Worm (Caenorhabditis elegans): ENCODE results near the gene Y53G8AR.6.
A peak's percentile ranks its signal among the peaks of the same experiment; 100 is the strongest.

Y53G8AR.6 gene

ce11 chrIII:3310876-3311597 is 16.5 kb downstream of the Y53G8AR.6 start, which contains the start of gene ral-1:
ral-1 (plus strand) TSS chrIII:3311310.
- TF ChIP-seq snu-23 (GFP tag; optimal IDR thresholded peaks at IDR 0.05) (no peak), hlh-4 (tag; optimal IDR thresholded peaks at IDR 0.05) (no peak), elt-3 (tag; optimal IDR thresholded peaks at IDR 0.05) (no peak), ceh-8 (GFP tag; optimal IDR thresholded peaks at IDR 0.05) (no peak), ets-5 (GFP tag; IDR thresholded peaks at IDR 0.05) (no peak), snpc-4 (tag; optimal IDR thresholded peaks at IDR 0.05) (no peak), sox-4 (tag; optimal IDR thresholded peaks at IDR 0.05) (no peak), fkh-8 (tag; optimal IDR thresholded peaks at IDR 0.05) (peak; percentile 50), vab-15 (tag; optimal IDR thresholded peaks at IDR 0.05) (no peak), nhr-11 (tag; optimal IDR thresholded peaks at IDR 0.05) (no peak), efl-3 (GFP tag; optimal IDR thresholded peaks at IDR 0.05) (no peak), lir-3 (tag; optimal IDR thresholded peaks at IDR 0.05; ENCODE audit: poor library complexity) (no peak), aha-1 (tag; optimal IDR thresholded peaks at IDR 0.05) (no peak), nhr-71 (tag; optimal IDR thresholded peaks at IDR 0.05) (no peak), lin-39 (tag; optimal IDR thresholded peaks at IDR 0.05) (no peak), ceh-63 (GFP tag; optimal IDR thresholded peaks at IDR 0.05) (no peak), lin-14 (GFP tag; optimal IDR thresholded peaks at IDR 0.05) (no peak), tlp-1 (tag; optimal IDR thresholded peaks at IDR 0.05) (no peak), efl-1 (optimal IDR thresholded peaks at IDR 0.05) (no peak), efl-1 (GFP tag; optimal IDR thresholded peaks at IDR 0.05 in 1 of 2) (peak in 1 of 2 experiments; percentile 62), nhr-76 (tag; optimal IDR thresholded peaks at IDR 0.05) (no peak), C34B4.2 (tag; optimal IDR thresholded peaks at IDR 0.05) (no peak), nhr-77 (tag; optimal IDR thresholded peaks at IDR 0.05) (no peak), nhr-85 (tag) (peak; percentile 62), lsy-2 (tag; optimal IDR thresholded peaks at IDR 0.05) (peak in 1 of 2 experiments; percentile 0), unc-130 (tag; optimal IDR thresholded peaks at IDR 0.05) (no peak), tbx-2 (tag; optimal IDR thresholded peaks at IDR 0.05) (no peak), nhr-47 (tag; optimal IDR thresholded peaks at IDR 0.05) (no peak), blmp-1 (tag; optimal IDR thresholded peaks at IDR 0.05) (peak; percentile 4), pag-3 (tag; optimal IDR thresholded peaks at IDR 0.05; ENCODE audit: borderline replicate concordance, insufficient read depth) (no peak), fos-1 (tag; optimal IDR thresholded peaks at IDR 0.05) (no peak), swsn-7 (tag; optimal IDR thresholded peaks at IDR 0.05) (no peak), F16B12.6 (tag; optimal IDR thresholded peaks at IDR 0.05) (peak; percentile 12), ceh-88 (GFP tag; IDR thresholded peaks at IDR 0.05) (no peak), elt-2 (tag; optimal IDR thresholded peaks at IDR 0.05) (no peak)

- TF ChIP-seq nhr-85 (tag): peak; percentile 51
- TF ChIP-seq ztf-4 (tag; optimal IDR thresholded peaks at IDR 0.05): no peak
- no peak for TF ChIP-seq vab-15 (tag; optimal IDR thresholded peaks at IDR 0.05)
- TF ChIP-seq efl-1 (optimal IDR thresholded peaks at IDR 0.05): no peak
- TF ChIP-seq efl-1 (GFP tag; optimal IDR thresholded peaks at IDR 0.05 in 1 of 2): peak in 1 of 2 experiments; percentile 15
- TF ChIP-seq nhr-19 (GFP tag; conservative IDR thresholded peaks at IDR 0.05): no peak
- no peak for TF ChIP-seq nhr-84 (tag; optimal IDR thresholded peaks at IDR 0.05)
These were observed 17.1 kb downstream of the Y53G8AR.6 start for ce11 chrIII:3311607-3312006.

- TF ChIP-seq ceh-88 (GFP tag; IDR thresholded peaks at IDR 0.05) (no peak), F16B12.6 (tag; optimal IDR thresholded peaks at IDR 0.05) (peak; percentile 57), lsy-2 (tag; optimal IDR thresholded peaks at IDR 0.05) (peak; percentile 70 to 90), efl-1 (optimal IDR thresholded peaks at IDR 0.05) (no peak), efl-1 (GFP tag; optimal IDR thresholded peaks at IDR 0.05 in 1 of 2) (peak in 1 of 2 experiments; percentile 30)
These were observed 17.6 kb downstream of the Y53G8AR.6 start for ce11 chrIII:3312111-3312510.

Measured in whole organism, L1 larva.